Worm (Caenorhabditis elegans): ENCODE data around the gene K09F6.3.

ce11 chrII:2243342-2243741 is 11.6 kb upstream of the K09F6.3 start, which contains the start of gene F54A3.2:
- no peak for TF ChIP-seq mdl-1 (tag; optimal IDR thresholded peaks at IDR 0.05)
- TF ChIP-seq lir-3 (tag; optimal IDR thresholded peaks at IDR 0.05), result no peak
- no peak for TF ChIP-seq ama-1 (optimal IDR thresholded peaks at IDR 0.05)
